Worm (Caenorhabditis elegans) whole organism, late embryonic: Measurements from ENCODE around the gene T11B7.5.

Source experiments
- C08G9.2 ChIP-seq: sonication (generic microtip); optimal IDR thresholded peaks from 2 replicates; lab custom pipeline; 2016; ENCODE audit warnings: mild to moderate bottlenecking, missing genetic modification characterization, moderate library complexity, missing compliant biosample characterization
- F13H6.1 ChIP-seq: sonication (generic microtip); optimal IDR thresholded peaks from 2 replicates; lab custom pipeline; 2016; ENCODE audit warnings: missing genetic modification characterization, missing compliant biosample characterization
- K09A11.1 ChIP-seq: sonication (generic microtip); optimal IDR thresholded peaks from 2 replicates; lab custom pipeline; 2017; ENCODE audit warnings: antibody characterized with exemption, mild to moderate bottlenecking, missing genetic modification characterization, missing compliant biosample characterization; ENCODE audit not compliant: insufficient read depth
- T23F11.4 ChIP-seq: fragments of 200-800 bp; sonication (Bioruptor generic); optimal IDR thresholded peaks from 2 replicates; lab custom pipeline; 2018; ENCODE audit warnings: mild to moderate bottlenecking, missing genetic modification characterization, missing compliant biosample characterization
- Y22D7AL.16 ChIP-seq: sonication (generic microtip); optimal IDR thresholded peaks from 2 replicates; lab custom pipeline; 2016; ENCODE audit warnings: missing genetic modification characterization, missing compliant biosample characterization
- ahr-1 ChIP-seq: sonication (generic microtip); optimal IDR thresholded peaks from 2 replicates; lab custom pipeline; 2016; ENCODE audit warnings: missing genetic modification characterization, missing compliant biosample characterization
- ama-1 ChIP-seq: fragments of 150-350 bp; optimal IDR thresholded peaks from 2 replicates; lab custom pipeline; 2014
- ceh-14 ChIP-seq: sonication (generic microtip); optimal IDR thresholded peaks from 2 replicates; lab custom pipeline; 2016; ENCODE audit warnings: missing genotype, missing genetic modification characterization, missing compliant biosample characterization
- ceh-18 ChIP-seq: sonication (generic microtip); optimal IDR thresholded peaks from 2 replicates; lab custom pipeline; 2016; ENCODE audit warnings: missing genetic modification characterization, missing compliant biosample characterization
- ceh-2 ChIP-seq: sonication (generic microtip); optimal IDR thresholded peaks from 2 replicates; lab custom pipeline; 2016; ENCODE audit warnings: missing genotype, missing genetic modification characterization, missing compliant biosample characterization
- ceh-30 ChIP-seq: fragments of 150-350 bp; optimal IDR thresholded peaks from 2 replicates; lab custom pipeline; 2014; ENCODE audit warnings: missing biosample characterization, missing genetic modification characterization
- ceh-34 ChIP-seq: sonication (generic microtip); optimal IDR thresholded peaks from 2 replicates; lab custom pipeline; 2016; ENCODE audit warnings: mild to moderate bottlenecking, missing genetic modification characterization, missing compliant biosample characterization
- ceh-45 ChIP-seq: fragments of 200-800 bp; sonication (Bioruptor generic); IDR thresholded peaks from 2 replicates; pipeline ENCODE4 v1.3.6; 2022; ENCODE audit warnings: missing genetic modification reagents, missing genetic modification characterization, missing compliant biosample characterization
- ceh-48 ChIP-seq: sonication (generic microtip); optimal IDR thresholded peaks from 2 replicates; lab custom pipeline; 2016; ENCODE audit warnings: missing genetic modification characterization, inconsistent platforms, missing compliant biosample characterization
- ceh-6 ChIP-seq: fragments of 200-800 bp; sonication (Bioruptor generic); optimal IDR thresholded peaks from 2 replicates; lab custom pipeline; 2018; ENCODE audit warnings: mild to moderate bottlenecking, missing genetic modification characterization, missing compliant biosample characterization
- dve-1 ChIP-seq: sonication (generic microtip); optimal IDR thresholded peaks from 2 replicates; lab custom pipeline; 2017; ENCODE audit warnings: antibody characterized with exemption, mild to moderate bottlenecking, missing genetic modification characterization, missing compliant biosample characterization
- elt-2 ChIP-seq: sonication (generic microtip); optimal IDR thresholded peaks from 2 replicates; lab custom pipeline; 2016; ENCODE audit warnings: missing genetic modification reagents, missing genetic modification characterization, missing compliant biosample characterization
- elt-4 ChIP-seq: sonication (generic microtip); optimal IDR thresholded peaks from 2 replicates; lab custom pipeline; 2016; ENCODE audit warnings: missing genetic modification characterization, missing compliant biosample characterization
- ets-4 ChIP-seq: sonication (generic microtip); optimal IDR thresholded peaks from 2 replicates; lab custom pipeline; 2016; ENCODE audit warnings: missing genetic modification characterization, missing compliant biosample characterization
- eyg-1 ChIP-seq: sonication (generic microtip); optimal IDR thresholded peaks from 2 replicates; lab custom pipeline; 2016; ENCODE audit warnings: missing genotype, missing genetic modification characterization, missing compliant biosample characterization
- fkh-6 ChIP-seq: sonication (generic microtip); optimal IDR thresholded peaks from 2 replicates; lab custom pipeline; 2016; ENCODE audit warnings: missing genetic modification characterization, missing compliant biosample characterization
- gmeb-2 ChIP-seq: sonication (generic microtip); optimal IDR thresholded peaks from 2 replicates; lab custom pipeline; 2016; ENCODE audit warnings: missing genetic modification characterization, inconsistent platforms, missing compliant biosample characterization
- hlh-13 ChIP-seq: fragments of 200-800 bp; sonication (Bioruptor generic); optimal IDR thresholded peaks from 2 replicates; lab custom pipeline; 2018; ENCODE audit warnings: mild to moderate bottlenecking, missing genetic modification characterization, missing compliant biosample characterization
- hlh-8 ChIP-seq: sonication (generic microtip); optimal IDR thresholded peaks from 2 replicates; lab custom pipeline; 2016; ENCODE audit warnings: missing genotype, missing genetic modification characterization, missing compliant biosample characterization
- lim-6 ChIP-seq: sonication (generic microtip); optimal IDR thresholded peaks from 2 replicates; lab custom pipeline; 2016; ENCODE audit warnings: missing genetic modification characterization, missing compliant biosample characterization
- lin-11 ChIP-seq: fragments of 200-800 bp; sonication (Bioruptor generic); optimal IDR thresholded peaks from 2 replicates; lab custom pipeline; 2018; ENCODE audit warnings: mild to moderate bottlenecking, missing genetic modification characterization, missing compliant biosample characterization
- madf-2 ChIP-seq: sonication (generic microtip); optimal IDR thresholded peaks from 2 replicates; lab custom pipeline; 2017; ENCODE audit warnings: missing genetic modification characterization, missing compliant biosample characterization
- mec-3 ChIP-seq: sonication (generic microtip); optimal IDR thresholded peaks from 2 replicates; lab custom pipeline; 2016; ENCODE audit warnings: borderline replicate concordance, missing genetic modification characterization, missing compliant biosample characterization
- nfya-1 ChIP-seq: sonication (generic microtip); optimal IDR thresholded peaks from 2 replicates; lab custom pipeline; 2017; ENCODE audit warnings: missing genetic modification characterization, mild to moderate bottlenecking, missing compliant biosample characterization, antibody characterized with exemption, moderate library complexity
- nhr-11 ChIP-seq: fragments of 150-350 bp; optimal IDR thresholded peaks from 2 replicates; lab custom pipeline; 2014; ENCODE audit warnings: missing biosample characterization, missing genetic modification characterization
- nhr-232 ChIP-seq: sonication (generic microtip); optimal IDR thresholded peaks from 2 replicates; lab custom pipeline; 2016; ENCODE audit warnings: missing genetic modification characterization, missing compliant biosample characterization
- npax-4 ChIP-seq: sonication (generic microtip); optimal IDR thresholded peaks from 2 replicates; lab custom pipeline; 2016; ENCODE audit warnings: missing genetic modification characterization, missing compliant biosample characterization
- odd-2 ChIP-seq: sonication (generic microtip); optimal IDR thresholded peaks from 2 replicates; lab custom pipeline; 2017; ENCODE audit warnings: antibody characterized with exemption, mild to moderate bottlenecking, missing genetic modification characterization, missing compliant biosample characterization
- pag-3 ChIP-seq: sonication (generic microtip); optimal IDR thresholded peaks from 2 replicates; lab custom pipeline; 2016; ENCODE audit warnings: missing compliant biosample characterization, missing genetic modification characterization, borderline replicate concordance
- pax-1 ChIP-seq: fragments of 150-350 bp; optimal IDR thresholded peaks from 2 replicates; lab custom pipeline; 2014; ENCODE audit warnings: missing biosample characterization, missing genetic modification characterization
- pqm-1 ChIP-seq: sonication (generic microtip); optimal IDR thresholded peaks from 2 replicates; lab custom pipeline; 2016; ENCODE audit warnings: missing genetic modification characterization, missing compliant biosample characterization
- pros-1 ChIP-seq: fragments of 150-350 bp; optimal IDR thresholded peaks from 2 replicates; lab custom pipeline; 2014; ENCODE audit warnings: missing biosample characterization, missing genetic modification reagents, missing genetic modification characterization
- ref-2 ChIP-seq: sonication (generic microtip); optimal IDR thresholded peaks from 2 replicates; lab custom pipeline; 2016; ENCODE audit warnings: missing genetic modification characterization, missing compliant biosample characterization
- rnt-1 ChIP-seq: sonication (generic microtip); optimal IDR thresholded peaks from 2 replicates; lab custom pipeline; 2016; ENCODE audit warnings: missing genetic modification characterization, missing compliant biosample characterization
- sdc-2 ChIP-seq: sonication (generic microtip); optimal IDR thresholded peaks from 2 replicates; lab custom pipeline; 2016; ENCODE audit warnings: missing genotype, missing genetic modification characterization, missing compliant biosample characterization
- sox-4 ChIP-seq: sonication (generic microtip); optimal IDR thresholded peaks from 2 replicates; lab custom pipeline; 2017; ENCODE audit warnings: mild to moderate bottlenecking, missing genetic modification characterization, inconsistent platforms, missing compliant biosample characterization
- syd-9 ChIP-seq: sonication (generic microtip); optimal IDR thresholded peaks from 2 replicates; lab custom pipeline; 2016; ENCODE audit warnings: mild to moderate bottlenecking, missing genetic modification characterization, moderate library complexity, missing compliant biosample characterization
- tbx-2 ChIP-seq: sonication (generic microtip); optimal IDR thresholded peaks from 2 replicates; lab custom pipeline; 2016; ENCODE audit warnings: missing genetic modification characterization, missing compliant biosample characterization
- tbx-7 ChIP-seq: sonication (generic microtip); optimal IDR thresholded peaks from 2 replicates; lab custom pipeline; 2016; ENCODE audit warnings: missing genotype, missing genetic modification characterization, missing compliant biosample characterization
- unc-86 ChIP-seq: sonication (generic microtip); optimal IDR thresholded peaks from 2 replicates; lab custom pipeline; 2016; ENCODE audit warnings: missing genetic modification characterization, missing compliant biosample characterization
- ztf-16 ChIP-seq: sonication (generic microtip); optimal IDR thresholded peaks from 2 replicates; lab custom pipeline; 2017; ENCODE audit warnings: missing genetic modification characterization, missing compliant biosample characterization

Gene T11B7.5

ce11 chrIV:8853301-8853700 lies 2.6 kb downstream of the T11B7.5 start:
- TF ChIP-seq sox-4 (tag; lab: Kevin White, UChicago) (no peak), pros-1 (tag; lab: Kevin White, UChicago) (no peak), nhr-11 (no peak), odd-2 (no peak), ceh-18 (tag; lab: Kevin White, UChicago) (no peak), tbx-7 (tag; lab: Kevin White, UChicago) (no peak), syd-9 (no peak), ceh-34 (tag; lab: Kevin White, UChicago) (no peak), hlh-8 (tag; lab: Kevin White, UChicago) (no peak), ztf-16 (tag; lab: Kevin White, UChicago) (no peak)

ce11 chrIV:8852194-8852593 lies 3.7 kb downstream of the T11B7.5 start, which contains the start of gene alp-1:
alp-1 (plus strand) TSS chrIV:8852494.
- no peak for TF ChIP-seq K09A11.1 (tag; lab: Kevin White, UChicago)
- TF ChIP-seq ama-1 (lab: Kevin White, UChicago), result no peak
- no peak for TF ChIP-seq ref-2 (tag; lab: Kevin White, UChicago)
- no peak for TF ChIP-seq hlh-13
- no peak for TF ChIP-seq nhr-232 (tag; lab: Kevin White, UChicago)
- no peak for TF ChIP-seq unc-86 (tag; lab: Kevin White, UChicago)
- no peak for TF ChIP-seq ceh-34 (tag; lab: Kevin White, UChicago)
- TF ChIP-seq ceh-6 (GFP tag; lab: Kevin White, UChicago), result no peak
- no peak for TF ChIP-seq rnt-1 (tag; lab: Kevin White, UChicago)
- no peak for TF ChIP-seq lin-11
- no peak for TF ChIP-seq fkh-6 (tag; lab: Kevin White, UChicago)
- TF ChIP-seq dve-1 (tag; lab: Kevin White, UChicago), result no peak
- no peak for TF ChIP-seq syd-9
- TF ChIP-seq elt-2 (tag; lab: Kevin White, UChicago), result no peak
- no peak for TF ChIP-seq F13H6.1 (tag; lab: Kevin White, UChicago)

- TF ChIP-seq ceh-18 (tag; lab: Kevin White, UChicago) (peak; percentile 75), ceh-2 (no peak), tbx-2 (tag; lab: Kevin White, UChicago) (peak; percentile 24), rnt-1 (tag; lab: Kevin White, UChicago) (peak; percentile 5), pqm-1 (no peak)
These were observed 5.1 kb downstream of the T11B7.5 start for ce11 chrIV:8850807-8851206.

- no peak for TF ChIP-seq npax-4 (tag; lab: Kevin White, UChicago)
- no peak for TF ChIP-seq elt-4
- TF ChIP-seq madf-2 (tag; lab: Kevin White, UChicago), result no peak
- no peak for TF ChIP-seq T23F11.4 (GFP tag; lab: Kevin White, UChicago)
- TF ChIP-seq eyg-1, result no peak
- no peak for TF ChIP-seq sdc-2 (tag; lab: Kevin White, UChicago)
- TF ChIP-seq ceh-2, result no peak
- TF ChIP-seq tbx-7 (tag; lab: Kevin White, UChicago), result no peak
- no peak for TF ChIP-seq ceh-14 (tag; lab: Kevin White, UChicago)
- TF ChIP-seq ceh-6 (GFP tag; lab: Kevin White, UChicago), result no peak
- no peak for TF ChIP-seq pax-1
- no peak for TF ChIP-seq pag-3
- no peak for TF ChIP-seq pqm-1
- TF ChIP-seq ets-4 (tag; lab: Kevin White, UChicago), result no peak
- no peak for TF ChIP-seq ceh-48 (tag; lab: Kevin White, UChicago)
These were observed 6.9 kb downstream of the T11B7.5 start for ce11 chrIV:8848983-8849382.

ce11 chrIV:8847918-8848317 lies 7.9 kb downstream of the T11B7.5 start, which contains the start of gene col-118:
col-118 (plus strand) TSS chrIV:8848218.
- TF ChIP-seq syd-9, result no peak
- TF ChIP-seq ceh-30 (tag; lab: Kevin White, UChicago), result no peak
- no peak for TF ChIP-seq nhr-232 (tag; lab: Kevin White, UChicago)
- TF ChIP-seq C08G9.2 (tag; lab: Kevin White, UChicago), result no peak
- TF ChIP-seq nfya-1 (tag; lab: Kevin White, UChicago), result no peak
- no peak for TF ChIP-seq lim-6
- no peak for TF ChIP-seq tbx-2 (tag; lab: Kevin White, UChicago)
- TF ChIP-seq pax-1, result no peak
- TF ChIP-seq Y22D7AL.16 (tag; lab: Kevin White, UChicago), result no peak
- TF ChIP-seq mec-3 (tag; lab: Kevin White, UChicago), result no peak
- no peak for TF ChIP-seq F13H6.1 (tag; lab: Kevin White, UChicago)
- no peak for TF ChIP-seq lin-11
- TF ChIP-seq gmeb-2 (tag; lab: Kevin White, UChicago), result no peak
- TF ChIP-seq ref-2 (tag; lab: Kevin White, UChicago), result no peak
- no peak for TF ChIP-seq ceh-45 (GFP tag; lab: Robert Waterston, UW)
- no peak for TF ChIP-seq ama-1 (lab: Kevin White, UChicago)
- no peak for TF ChIP-seq ahr-1
